Worm (Caenorhabditis elegans): ENCODE measurements around the gene M01B2.8.

DNA sequence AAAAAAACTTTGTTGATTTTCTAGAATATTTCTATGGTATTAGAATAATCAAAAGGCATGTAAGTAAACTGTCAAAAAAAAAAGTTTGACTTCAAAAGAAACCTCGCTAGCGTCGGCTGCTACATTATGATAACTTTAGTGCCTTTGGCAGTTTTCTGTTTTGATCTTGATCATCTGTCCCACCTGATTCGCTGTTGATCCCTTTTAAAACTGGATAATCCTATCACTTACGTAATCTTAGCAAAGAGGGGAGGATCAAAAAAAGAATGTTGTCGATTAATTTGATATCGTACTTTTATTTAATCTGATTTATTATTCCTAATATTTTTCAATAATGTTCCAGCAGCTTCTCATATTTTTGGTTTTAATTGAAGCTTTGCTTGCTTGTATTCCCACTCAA, at the start of gene M01B2.8:
- TF ChIP-seq unc-55 (GFP tag; optimal IDR thresholded peaks at IDR 0.05) (no peak), fkh-10 (GFP tag; optimal IDR thresholded peaks at IDR 0.05) (no peak), pha-4 (tag; optimal IDR thresholded peaks at IDR 0.05) (no peak), sox-4 (tag; optimal IDR thresholded peaks at IDR 0.05) (no peak), che-1 (tag; optimal IDR thresholded peaks at IDR 0.05) (no peak), mec-3 (tag; optimal IDR thresholded peaks at IDR 0.05; ENCODE audit: borderline replicate concordance) (no peak), K02D7.2 (tag; optimal IDR thresholded peaks at IDR 0.05) (no peak), unc-42 (tag; optimal IDR thresholded peaks at IDR 0.05) (no peak)

All from whole organism, late embryonic.